Fruit fly (Drosophila melanogaster): ENCODE measurements around the gene Gr68a.

Gr68a gene

dm6 chr3L:11707978-11708632 lies 43.0 kb upstream of the Gr68a start, which contains the start of gene CG11658 (continued):
- TF ChIP-seq CG2712 (tag; optimal IDR thresholded peaks at IDR 0.05) (no peak), CG8359 (GFP tag; optimal IDR thresholded peaks at IDR 0.05; ENCODE audit: borderline replicate concordance) (no peak), CG4282 (GFP tag; optimal IDR thresholded peaks at IDR 0.05) (no peak), NFAT (GFP tag; IDR thresholded peaks at IDR 0.05) (peak; percentile 42), pb (GFP tag; optimal IDR thresholded peaks at IDR 0.05) (peak; percentile 11), lmd (GFP tag; IDR thresholded peaks at IDR 0.05) (no peak), Mrtf (GFP tag; IDR thresholded peaks at IDR 0.05) (no peak), sqz (GFP tag; optimal IDR thresholded peaks at IDR 0.05) (no peak), slp2 (GFP tag; optimal IDR thresholded peaks at IDR 0.05) (no peak), ATbp (GFP tag; optimal IDR thresholded peaks at IDR 0.05) (peak; percentile 2), CG16779 (GFP tag; IDR thresholded peaks at IDR 0.05) (peak; percentile 65; the same call in 1 of the 2 replicates), CG6654 (GFP tag; optimal IDR thresholded peaks at IDR 0.05) (no peak), Fer3 (tag; optimal IDR thresholded peaks at IDR 0.05) (no peak), CG12155 (GFP tag; optimal IDR thresholded peaks at IDR 0.05) (peak; percentile 92), Usf (GFP tag; optimal IDR thresholded peaks at IDR 0.05) (no peak), twi (tag; optimal IDR thresholded peaks at IDR 0.05) (no peak), Drgx (GFP tag; IDR thresholded peaks at IDR 0.05) (peak; percentile 38; the same call in 1 of the 2 replicates), CG13624 (GFP tag; optimal IDR thresholded peaks at IDR 0.05) (peak; percentile 74), zfh2 (GFP tag; optimal IDR thresholded peaks at IDR 0.05) (no peak), Dfd (GFP tag; optimal IDR thresholded peaks at IDR 0.05) (no peak), nmo (GFP tag; optimal IDR thresholded peaks at IDR 0.05) (no peak), CG1603 (tag; optimal IDR thresholded peaks at IDR 0.05) (peak; percentile 9), CG31388 (GFP tag; optimal IDR thresholded peaks at IDR 0.05) (no peak), Dek (tag; optimal IDR thresholded peaks at IDR 0.05) (peak; percentile 39), ro (GFP tag; IDR thresholded peaks at IDR 0.05) (no peak), Hand (GFP tag; optimal IDR thresholded peaks at IDR 0.05) (peak; percentile 44), CG3407 (GFP tag; optimal IDR thresholded peaks at IDR 0.05) (no peak), CG5180 (GFP tag; optimal IDR thresholded peaks at IDR 0.05) (peak; percentile 22), sima (GFP tag; optimal IDR thresholded peaks at IDR 0.05) (no peak), sug (tag; optimal IDR thresholded peaks at IDR 0.05) (peak; percentile 15), CG13775 (GFP tag; optimal IDR thresholded peaks at IDR 0.05) (no peak), prd (optimal IDR thresholded peaks at IDR 0.05) (no peak), prd (GFP tag; IDR thresholded peaks at IDR 0.05) (no peak), CG8388 (GFP tag; optimal IDR thresholded peaks at IDR 0.05) (no peak), dan (GFP tag; IDR thresholded peaks at IDR 0.05) (no peak), Lim3 (GFP tag; IDR thresholded peaks at IDR 0.05) (no peak), dati (GFP tag; IDR thresholded peaks at IDR 0.05) (no peak), Dbx (GFP tag; IDR thresholded peaks at IDR 0.05) (peak; percentile 8; the same call in 1 of the 3 replicates), chinmo (GFP tag; IDR thresholded peaks at IDR 0.05; ENCODE audit: partially characterized antibody) (peak; percentile 93; the same call in 3 of the 4 replicates), CG4360 (GFP tag; IDR thresholded peaks at IDR 0.05) (no peak), sim (GFP tag; IDR thresholded peaks at IDR 0.05) (no peak), CG18262 (tag; optimal IDR thresholded peaks at IDR 0.05) (no peak), ham (GFP tag; IDR thresholded peaks at IDR 0.05) (no peak), CG6791 (GFP tag; IDR thresholded peaks at IDR 0.05; ENCODE audit: partially characterized antibody) (no peak), CG34422 (GFP tag; IDR thresholded peaks at IDR 0.05) (peak; percentile 64; the same call in 1 of the 3 replicates), B-H1 (GFP tag; IDR thresholded peaks at IDR 0.05) (no peak; the same call in 2 of the 3 replicates), nom (GFP tag; optimal IDR thresholded peaks at IDR 0.05) (peak; percentile 72), CG12071 (GFP tag; optimal IDR thresholded peaks at IDR 0.05) (peak; percentile 23), CG9797 (GFP tag; optimal IDR thresholded peaks at IDR 0.05) (no peak), Blimp-1 (GFP tag; optimal IDR thresholded peaks at IDR 0.05) (peak; percentile 68)

Data from whole organism, embryonic.